Fruit fly (Drosophila melanogaster): ENCODE measurements around the gene Nt5a.
A peak's percentile ranks its signal among the peaks of the same experiment; 100 is the strongest.

Nt5a gene

dm6 chr3L:1335428-1335764 lies 28.2 kb upstream of the Nt5a start:
- no peak for TF ChIP-seq Myc (optimal IDR thresholded peaks at IDR 0.05)
- TF ChIP-seq insv (optimal IDR thresholded peaks at IDR 0.05), result no peak
- TF ChIP-seq ttk (optimal IDR thresholded peaks at IDR 0.05), result no peak
- no peak for TF ChIP-seq h (optimal IDR thresholded peaks at IDR 0.05)
- TF ChIP-seq psq (optimal IDR thresholded peaks at IDR 0.05), result no peak
- TF ChIP-seq Sin3A (optimal IDR thresholded peaks at IDR 0.05), result no peak

DNA sequence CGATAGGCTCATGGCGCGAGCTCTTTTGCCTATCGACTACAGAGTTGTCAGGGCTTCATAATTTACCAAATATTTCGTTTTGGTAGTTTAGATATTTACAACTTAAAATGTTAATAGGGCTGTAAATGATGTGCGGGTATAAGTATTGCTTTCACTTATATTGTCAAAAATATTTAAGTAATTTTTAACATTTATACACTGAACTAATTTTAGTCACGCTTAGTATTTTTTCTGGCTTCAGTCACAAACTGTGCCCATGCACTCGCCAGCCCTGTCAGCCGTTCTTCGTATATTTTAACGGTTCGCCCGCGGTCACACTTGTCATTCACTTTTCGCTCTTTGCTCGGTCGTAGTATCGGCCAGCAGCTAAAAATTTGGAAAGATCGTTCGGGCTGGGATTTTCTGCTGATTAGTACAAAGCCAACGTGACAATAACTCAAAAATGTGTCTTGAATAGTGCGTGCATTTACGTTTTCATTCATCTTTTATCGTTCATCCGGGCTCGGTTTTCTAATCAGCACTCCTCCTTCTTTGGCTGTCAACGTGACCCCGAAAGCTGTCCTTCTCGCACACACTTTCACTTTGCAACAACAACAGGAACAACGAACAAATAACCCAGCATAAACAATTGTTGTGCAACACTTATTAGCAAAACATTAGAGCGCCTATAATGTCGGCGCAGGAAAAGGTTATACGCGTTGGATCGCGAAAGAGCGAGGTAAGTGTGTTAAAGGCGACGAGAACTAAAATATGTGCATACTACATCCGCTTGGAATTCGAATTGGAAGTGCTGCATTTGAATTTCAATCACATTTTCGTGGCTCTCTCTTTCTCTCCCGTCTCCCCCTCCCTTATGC lies 27.6 kb upstream of the Nt5a start, which contains the start of the genes Hmbs and CG2211:
Gene Hmbs (plus strand): TSS at position 319 of the 857 bp plus-strand sequence.
Gene CG2211 (minus strand): TSS at position 789 of the 857 bp plus-strand sequence.
- TF ChIP-seq h (optimal IDR thresholded peaks at IDR 0.05) (no peak), ttk (optimal IDR thresholded peaks at IDR 0.05) (no peak), Myc (optimal IDR thresholded peaks at IDR 0.05) (no peak), insv (optimal IDR thresholded peaks at IDR 0.05) (no peak), Sin3A (optimal IDR thresholded peaks at IDR 0.05) (no peak)

dm6 chr3L:1332973-1333372 lies 25.8 kb upstream of the Nt5a start, which contains the start of gene msd5:
Gene msd5 (minus strand): TSS chr3L:1333146.
- TF ChIP-seq psq (optimal IDR thresholded peaks at IDR 0.05) (no peak), Sin3A (optimal IDR thresholded peaks at IDR 0.05) (no peak), ttk (optimal IDR thresholded peaks at IDR 0.05) (no peak), h (optimal IDR thresholded peaks at IDR 0.05) (no peak), insv (optimal IDR thresholded peaks at IDR 0.05) (no peak)

dm6 chr3L:1331542-1331941 lies 24.3 kb upstream of the Nt5a start, which contains the start of gene msd1:
Gene msd1 (plus strand): TSS chr3L:1331744.
- no peak for TF ChIP-seq psq (optimal IDR thresholded peaks at IDR 0.05)
- no peak for TF ChIP-seq insv (optimal IDR thresholded peaks at IDR 0.05)

DNA sequence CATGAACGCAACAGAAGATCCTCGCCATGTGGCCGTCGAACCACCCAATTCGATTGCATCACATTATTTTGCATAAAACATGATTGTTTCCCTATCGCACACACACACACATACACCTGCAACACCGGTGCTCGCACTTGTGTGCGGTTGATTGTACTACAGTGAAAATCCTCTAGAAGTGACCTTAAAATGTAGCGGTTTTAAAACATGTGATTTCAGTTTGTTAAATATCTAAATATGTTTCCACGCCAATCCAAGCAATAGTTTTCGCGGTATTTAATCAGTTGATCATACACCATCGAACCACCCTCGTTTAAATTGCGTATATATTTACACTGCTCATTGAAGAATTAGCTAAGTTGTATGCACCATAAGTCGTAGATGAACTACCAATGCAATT lies 23.2 kb upstream of the Nt5a start:
- no peak for TF ChIP-seq psq (optimal IDR thresholded peaks at IDR 0.05)

DNA sequence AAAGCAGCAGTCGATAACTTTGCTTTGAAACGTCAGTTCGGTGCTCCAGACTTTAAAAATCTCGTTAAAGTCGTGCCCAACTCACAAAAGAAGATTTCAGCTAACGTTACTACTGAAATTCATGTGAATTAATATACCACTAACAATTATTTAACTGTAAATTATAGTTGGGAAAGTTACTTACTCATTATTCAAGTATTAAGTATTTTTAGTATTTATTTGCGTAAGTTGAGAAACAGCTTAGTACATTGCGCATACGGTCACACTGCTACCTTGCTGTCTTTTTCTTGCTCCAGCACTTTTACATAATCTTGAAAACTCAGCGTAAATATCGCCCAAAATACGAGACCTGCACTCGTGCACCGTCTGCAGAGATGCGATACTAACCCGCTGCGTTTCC lies 22.5 kb upstream of the Nt5a start, which contains the start of gene ND-ACP:
Gene ND-ACP (plus strand): TSS at position 226 of the 400 bp plus-strand sequence.
- TF ChIP-seq psq (optimal IDR thresholded peaks at IDR 0.05) (peak; percentile 70), ttk (optimal IDR thresholded peaks at IDR 0.05) (no peak)

DNA sequence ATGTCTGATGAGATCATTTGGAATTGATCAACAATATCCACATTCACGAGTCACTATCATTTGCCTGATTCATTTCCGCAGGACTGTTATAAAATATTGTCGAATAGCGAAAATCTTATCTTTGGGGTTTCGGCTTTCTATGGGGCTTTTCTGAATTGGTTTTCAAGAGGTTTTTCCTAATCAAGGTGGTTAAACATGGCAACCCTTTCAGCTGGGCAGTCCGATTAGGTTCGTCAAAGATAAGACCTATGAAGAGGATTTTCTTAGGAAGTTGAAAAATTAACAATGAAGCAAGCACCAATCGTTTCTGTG lies 18.4 kb upstream of the Nt5a start:
- no peak for TF ChIP-seq Myc (optimal IDR thresholded peaks at IDR 0.05)
- TF ChIP-seq h (optimal IDR thresholded peaks at IDR 0.05), result no peak
- no peak for TF ChIP-seq ttk (optimal IDR thresholded peaks at IDR 0.05)
- TF ChIP-seq Sin3A (optimal IDR thresholded peaks at IDR 0.05), result no peak
- TF ChIP-seq psq (optimal IDR thresholded peaks at IDR 0.05), result no peak
- no peak for TF ChIP-seq insv (optimal IDR thresholded peaks at IDR 0.05)

DNA sequence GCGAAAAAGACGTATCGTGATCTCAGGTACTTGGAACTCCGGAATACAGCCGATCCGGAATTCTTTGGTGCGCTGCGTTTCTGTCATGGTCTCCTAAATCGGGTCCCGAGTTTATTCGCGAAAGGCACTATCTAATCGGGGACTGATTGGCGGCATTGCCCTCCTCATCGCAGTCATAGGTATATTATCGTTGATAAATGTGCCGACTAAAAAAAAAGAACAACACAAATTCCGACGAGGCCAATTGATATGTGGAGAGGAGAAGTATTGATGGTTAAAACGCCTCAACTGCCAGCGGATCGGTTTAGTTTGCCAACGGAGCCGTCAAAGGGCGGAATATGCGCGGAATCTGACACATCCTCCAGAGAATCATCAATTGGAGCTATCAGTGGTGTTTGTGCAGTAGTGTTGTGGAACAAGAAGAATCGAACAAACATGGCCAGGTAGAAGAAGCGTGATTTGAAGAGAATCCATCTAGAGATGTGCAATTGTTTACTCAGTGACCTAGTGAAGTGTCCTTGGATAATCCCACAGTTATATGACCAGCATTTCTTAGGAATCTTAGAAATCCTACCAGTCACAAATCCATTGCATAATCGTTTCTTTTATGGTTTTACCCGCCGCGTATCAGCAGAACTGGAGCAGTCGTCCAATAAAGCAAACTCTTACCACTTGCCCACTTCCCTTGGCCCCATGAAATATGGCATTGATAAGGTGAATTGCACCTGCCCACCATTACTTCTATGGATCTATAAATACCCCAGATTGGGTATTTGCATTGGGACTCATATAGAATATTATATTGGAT lies 17.8 kb upstream of the Nt5a start:
- TF ChIP-seq insv (optimal IDR thresholded peaks at IDR 0.05) (no peak), Myc (optimal IDR thresholded peaks at IDR 0.05) (no peak), ttk (optimal IDR thresholded peaks at IDR 0.05) (no peak), h (optimal IDR thresholded peaks at IDR 0.05) (no peak), Sin3A (optimal IDR thresholded peaks at IDR 0.05) (no peak), psq (optimal IDR thresholded peaks at IDR 0.05) (no peak)

dm6 chr3L:1323136-1323535 lies 15.9 kb upstream of the Nt5a start:
- TF ChIP-seq Myc (optimal IDR thresholded peaks at IDR 0.05) (no peak), psq (optimal IDR thresholded peaks at IDR 0.05) (no peak), ttk (optimal IDR thresholded peaks at IDR 0.05) (no peak), Sin3A (optimal IDR thresholded peaks at IDR 0.05) (no peak), insv (optimal IDR thresholded peaks at IDR 0.05) (no peak), h (optimal IDR thresholded peaks at IDR 0.05) (no peak)

dm6 chr3L:1322706-1323105 lies 15.5 kb upstream of the Nt5a start, which contains the start of gene CG9184:
Gene CG9184 (minus strand): TSS chr3L:1322806.
- no peak for TF ChIP-seq ttk (optimal IDR thresholded peaks at IDR 0.05)
- no peak for TF ChIP-seq psq (optimal IDR thresholded peaks at IDR 0.05)
- TF ChIP-seq Sin3A (optimal IDR thresholded peaks at IDR 0.05), result no peak
- TF ChIP-seq Myc (optimal IDR thresholded peaks at IDR 0.05), result no peak
- TF ChIP-seq insv (optimal IDR thresholded peaks at IDR 0.05), result no peak
- TF ChIP-seq h (optimal IDR thresholded peaks at IDR 0.05), result no peak

DNA sequence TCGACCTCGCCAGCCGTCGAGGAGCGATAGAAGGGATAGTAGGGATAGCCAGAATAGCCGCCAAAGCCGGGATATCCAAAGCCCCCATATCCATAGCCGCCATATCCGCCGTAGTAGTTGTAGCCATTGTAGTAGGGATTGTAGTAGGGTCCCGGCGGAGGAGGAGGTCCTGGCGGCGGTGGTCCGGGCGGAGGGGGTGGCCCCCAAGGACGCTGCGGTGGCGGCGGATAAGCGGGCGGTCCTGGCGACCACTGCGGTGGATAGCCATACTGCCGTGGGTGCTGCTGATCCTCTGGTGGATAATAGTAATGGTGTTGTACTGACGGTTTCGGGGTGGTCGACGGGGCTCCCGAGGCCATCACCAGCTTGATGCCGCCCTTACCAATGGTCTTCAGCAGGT lies 14.9 kb upstream of the Nt5a start:
- no peak for TF ChIP-seq Sin3A (optimal IDR thresholded peaks at IDR 0.05)

DNA sequence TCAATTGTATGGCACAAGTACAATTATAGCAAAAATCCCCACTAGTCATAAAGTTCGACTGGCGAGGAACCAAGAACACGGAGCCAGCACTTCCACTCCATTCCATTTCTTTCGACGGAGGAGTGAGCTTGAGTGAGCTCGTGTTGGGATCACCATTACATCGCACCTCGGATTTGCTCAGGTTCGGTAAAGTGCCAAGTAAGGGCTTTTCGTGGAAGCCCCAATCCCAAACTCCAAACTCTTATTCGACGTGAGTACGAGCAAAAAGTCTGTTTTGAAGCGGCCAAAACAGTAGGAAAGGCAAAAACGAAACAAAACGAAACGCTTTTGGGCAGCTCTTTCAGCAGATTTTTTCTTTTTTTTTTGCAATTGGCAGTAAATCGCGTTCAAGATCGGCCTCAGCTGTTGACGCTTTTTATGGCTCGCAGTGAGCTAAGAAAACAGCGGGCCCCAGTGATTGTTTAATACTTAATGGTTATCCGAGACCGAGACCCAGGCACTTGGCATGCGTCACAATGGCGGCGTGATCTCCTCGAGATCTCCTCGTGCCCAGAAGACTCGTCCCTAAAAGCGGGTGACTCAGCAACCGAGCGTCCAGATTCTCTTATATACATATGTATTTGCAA lies 13.8 kb upstream of the Nt5a start:
- TF ChIP-seq psq (optimal IDR thresholded peaks at IDR 0.05) (no peak), h (optimal IDR thresholded peaks at IDR 0.05) (no peak), Myc (optimal IDR thresholded peaks at IDR 0.05) (no peak), Sin3A (optimal IDR thresholded peaks at IDR 0.05) (no peak), insv (optimal IDR thresholded peaks at IDR 0.05) (no peak), ttk (optimal IDR thresholded peaks at IDR 0.05) (no peak)
